Fruit fly (Drosophila melanogaster): ENCODE results near the gene RnrL.

DNA sequence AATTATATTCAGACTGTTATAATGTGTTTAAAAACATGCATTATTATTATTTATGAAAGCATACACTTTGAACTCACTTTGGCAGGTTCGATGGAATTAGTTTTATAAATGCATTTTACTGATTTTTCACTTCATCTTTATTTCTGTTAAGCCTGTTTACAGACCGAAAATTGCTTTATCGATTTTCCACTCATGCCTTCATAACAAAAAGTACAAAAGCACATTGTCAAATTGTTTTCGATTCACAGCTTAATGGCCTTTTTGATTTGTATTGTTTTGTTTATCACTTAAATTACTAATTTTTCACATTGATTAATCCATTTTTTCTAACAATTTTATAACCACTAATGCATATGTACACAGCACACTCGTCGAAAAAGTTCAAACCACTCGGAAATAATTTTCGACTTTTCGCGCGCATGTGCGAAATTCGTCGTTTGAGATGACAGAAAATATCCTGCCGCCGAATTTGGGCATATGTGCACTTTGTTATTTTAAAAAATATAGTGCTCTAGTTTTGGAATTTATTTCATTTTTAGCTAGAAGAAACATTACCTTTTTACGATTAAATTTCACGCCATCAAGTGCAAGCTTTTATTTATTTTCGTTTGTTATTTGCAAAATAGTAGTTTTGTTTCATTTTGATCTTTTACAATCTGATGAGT is 46.0 kb upstream of the RnrL start, which contains the start of gene rho-5:
- no peak for TF ChIP-seq Myb (GFP tag; optimal IDR thresholded peaks at IDR 0.05)
- TF ChIP-seq CG8359 (GFP tag; optimal IDR thresholded peaks at IDR 0.05; ENCODE audit: borderline replicate concordance): no peak
- TF ChIP-seq ken (GFP tag; IDR thresholded peaks at IDR 0.05): no peak
- no peak for TF ChIP-seq slp2 (GFP tag; optimal IDR thresholded peaks at IDR 0.05)

Data from whole organism, embryonic.